Fruit fly (Drosophila melanogaster): ENCODE data around the gene CG31248.
A peak's percentile ranks its signal among the peaks of the same experiment; 100 is the strongest.

DNA sequence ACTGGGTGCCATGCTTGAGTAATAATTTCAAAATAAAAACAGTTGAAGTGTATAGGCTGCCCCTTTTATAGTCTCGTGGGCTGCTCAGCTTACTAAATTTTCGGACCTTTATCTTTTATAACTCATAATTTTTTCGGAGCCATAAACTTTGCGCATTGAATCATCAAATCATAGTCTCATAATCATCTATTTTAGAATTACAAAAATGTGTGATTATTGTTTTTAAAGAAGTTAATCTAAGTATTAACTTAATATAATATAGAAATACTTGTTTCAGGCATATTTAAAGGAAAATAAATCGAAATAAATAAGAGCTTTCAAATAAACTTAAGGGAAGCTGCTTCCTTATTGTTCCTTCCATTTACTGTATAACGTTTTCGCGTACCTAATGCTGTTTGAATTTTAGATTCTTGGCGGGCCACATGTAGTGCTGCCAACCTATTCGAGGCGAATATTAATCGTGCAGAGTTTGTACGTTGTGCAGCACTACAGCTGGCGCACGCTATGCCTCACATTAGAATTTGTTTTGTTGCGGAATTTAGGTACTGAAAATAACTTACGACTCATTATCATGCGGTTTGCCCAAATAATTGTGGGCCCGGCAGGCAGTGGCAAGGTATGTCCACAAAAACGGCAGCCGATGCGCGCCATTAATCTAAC is 15.3 kb downstream of the CG31248 start, which contains the start of the genes CG14610 and CG2656:
- peak; percentile 89 for TF ChIP-seq slbo (GFP tag; IDR thresholded peaks at IDR 0.05)
- peak; percentile 42 for TF ChIP-seq Lhr (GFP tag; optimal IDR thresholded peaks at IDR 0.05)
- peak; percentile 43 for TF ChIP-seq CG13775 (GFP tag; optimal IDR thresholded peaks at IDR 0.05)

Data from whole organism, embryonic.